Fruit fly (Drosophila melanogaster) whole organism, pupa: ENCODE data around the gene CG5342.

Source experiments
- CG12605 ChIP-seq: fragments of 200-800 bp; sonication (Bioruptor generic); IDR thresholded peaks from 2 replicates; pipeline ENCODE4 v1.3.6; 2022; ENCODE audit warnings: missing biosample characterization, missing genetic modification characterization
- CG13204 ChIP-seq: fragments of 200-800 bp; sonication (Bioruptor generic); optimal IDR thresholded peaks from 2 replicates; lab custom pipeline; 2018; ENCODE audit warnings: missing biosample characterization, mild to moderate bottlenecking, missing genetic modification characterization, moderate library complexity
- CG4496 ChIP-seq: fragments of 200-800 bp; sonication (Bioruptor generic); IDR thresholded peaks from 3 replicates; pipeline ENCODE4 v1.3.6; 2022; ENCODE audit warnings: missing biosample characterization, missing genetic modification characterization
- CG8159 ChIP-seq: fragments of 200-800 bp; sonication (Bioruptor generic); optimal IDR thresholded peaks from 3 replicates; lab custom pipeline; 2018; ENCODE audit warnings: missing biosample characterization, mild to moderate bottlenecking, missing genetic modification characterization, moderate library complexity
- EcR ChIP-seq: fragments of 200-800 bp; sonication (Bioruptor generic); optimal IDR thresholded peaks from 3 replicates; lab custom pipeline; 2019; ENCODE audit warnings: missing biosample characterization, missing genetic modification characterization, mild to moderate bottlenecking, moderate library complexity, missing genetic modification reagents
- Snoo ChIP-seq: fragments of 200-800 bp; sonication (Bioruptor generic); optimal IDR thresholded peaks from 3 replicates; lab custom pipeline; 2017; ENCODE audit warnings: missing biosample characterization, mild to moderate bottlenecking, missing genetic modification characterization, inconsistent platforms
- fd96Ca ChIP-seq: fragments of 200-800 bp; sonication (Bioruptor generic); IDR thresholded peaks from 3 replicates; pipeline ENCODE4 v1.3.6; 2022; ENCODE audit warnings: missing biosample characterization, missing genetic modification characterization
- gl ChIP-seq: fragments of 200-800 bp; sonication (Bioruptor generic); optimal IDR thresholded peaks from 2 replicates; lab custom pipeline; 2018; ENCODE audit warnings: missing biosample characterization, mild to moderate bottlenecking, missing genetic modification characterization

DNA sequence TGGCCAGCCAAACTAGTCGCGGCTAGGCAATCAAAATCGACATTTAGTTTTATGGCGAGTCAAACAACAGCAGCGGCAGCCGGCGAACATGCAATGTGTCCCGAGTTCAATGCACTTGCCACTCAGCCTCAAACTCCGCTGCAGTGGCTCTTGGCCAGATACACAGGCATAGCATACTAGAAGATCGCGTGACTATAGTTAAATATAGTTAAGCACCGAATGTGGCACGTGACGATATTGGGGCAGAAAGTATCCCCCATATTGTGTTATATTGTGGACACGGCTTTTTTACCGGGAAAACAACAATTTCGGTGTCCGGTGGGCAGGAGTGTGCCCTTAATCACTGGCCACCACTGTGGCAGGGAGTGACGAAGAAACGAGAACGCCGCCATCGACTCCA, 39.2 kb downstream of the CG5342 start:
- TF ChIP-seq CG13204 (GFP tag; lab: Kevin White, UChicago) (no peak), fd96Ca (peak; percentile 51; the same call in 1 of the 3 replicates), CG8159 (no peak), CG4496 (GFP tag; lab: Robert Waterston, UW) (peak; percentile 41; the same call in 2 of the 3 replicates), CG12605 (GFP tag; lab: Robert Waterston, UW) (no peak), EcR (GFP tag; lab: Kevin White, UChicago) (peak; percentile 68), Snoo (tag; lab: Kevin White, UChicago) (no peak), gl (tag; lab: Kevin White, UChicago) (no peak)
